Fruit fly (Drosophila melanogaster) whole organism, embryonic: ENCODE measurements around the gene Mms19.

Experiments used
- CG1024 ChIP-seq: fragments of 200-800 bp; sonication (Bioruptor generic); IDR thresholded peaks from 2 replicates; pipeline ENCODE4 v1.3.6; 2022; ENCODE audit warnings: missing biosample characterization, missing genetic modification characterization
- CG10267 ChIP-seq: fragments of 200-800 bp; sonication (Bioruptor generic); optimal IDR thresholded peaks from 2 replicates; lab custom pipeline; 2018; ENCODE audit warnings: missing biosample characterization, mild to moderate bottlenecking, missing genetic modification characterization, moderate library complexity
- CG10462 ChIP-seq: fragments of 200-800 bp; sonication (Bioruptor generic); optimal IDR thresholded peaks from 2 replicates; lab custom pipeline; 2016; ENCODE audit warnings: missing biosample characterization, missing genetic modification characterization
- CG11456 ChIP-seq: fragments of 200-800 bp; sonication (Bioruptor generic); IDR thresholded peaks from 3 replicates; pipeline ENCODE4 v1.3.6; 2022; ENCODE audit warnings: missing biosample characterization, missing genetic modification characterization
- CG12236 ChIP-seq: fragments of 200-800 bp; sonication (Bioruptor generic); optimal IDR thresholded peaks from 2 replicates; lab custom pipeline; 2016; ENCODE audit warnings: missing biosample characterization, missing genetic modification characterization
- CG12942 ChIP-seq: fragments of 200-800 bp; sonication (Bioruptor generic); optimal IDR thresholded peaks from 3 replicates; lab custom pipeline; 2016; ENCODE audit warnings: missing biosample characterization, missing genetic modification characterization
- CG13296 ChIP-seq: fragments of 200-800 bp; sonication (Bioruptor generic); optimal IDR thresholded peaks from 3 replicates; lab custom pipeline; 2018; ENCODE audit warnings: missing biosample characterization, mild to moderate bottlenecking, missing genetic modification characterization
- CG15601 ChIP-seq: fragments of 200-800 bp; sonication (Bioruptor generic); optimal IDR thresholded peaks from 3 replicates; lab custom pipeline; 2019; ENCODE audit warnings: missing biosample characterization, mild to moderate bottlenecking, missing genetic modification characterization, moderate library complexity
- CG1603 ChIP-seq: fragments of 200-800 bp; sonication (Bioruptor generic); optimal IDR thresholded peaks from 2 replicates; lab custom pipeline; 2019; ENCODE audit warnings: missing biosample characterization, mild to moderate bottlenecking, missing genetic modification characterization, moderate library complexity
- CG1647 ChIP-seq: fragments of 200-800 bp; sonication (Bioruptor generic); optimal IDR thresholded peaks from 3 replicates; lab custom pipeline; 2016; ENCODE audit warnings: missing biosample characterization, missing genetic modification characterization
- CG2129 ChIP-seq: fragments of 200-800 bp; sonication (Bioruptor generic); IDR thresholded peaks from 2 replicates; pipeline ENCODE4 v1.3.6; 2022; ENCODE audit warnings: missing biosample characterization, missing genetic modification characterization; ENCODE audit not compliant: partially characterized antibody
- CG2712 ChIP-seq: fragments of 200-800 bp; optimal IDR thresholded peaks from 3 replicates; lab custom pipeline; 2019; ENCODE audit warnings: missing biosample characterization, mild to moderate bottlenecking, missing genetic modification characterization, moderate library complexity
- CG2875 ChIP-seq: fragments of 200-800 bp; sonication (Bioruptor generic); optimal IDR thresholded peaks from 2 replicates; lab custom pipeline; 2017; ENCODE audit warnings: missing biosample characterization, mild to moderate bottlenecking, missing genetic modification characterization, missing genetic modification reagents
- CG31224 ChIP-seq: fragments of 200-800 bp; sonication (Bioruptor generic); IDR thresholded peaks from 2 replicates; pipeline ENCODE4 v1.3.6; 2022; ENCODE audit warnings: missing biosample characterization, missing genetic modification characterization
- CG34224 ChIP-seq: fragments of 200-800 bp; sonication (Bioruptor generic); IDR thresholded peaks from 3 replicates; pipeline ENCODE4 v1.3.6; 2022; ENCODE audit warnings: missing biosample characterization, missing genetic modification characterization; ENCODE audit not compliant: partially characterized antibody
- CG4360 ChIP-seq: fragments of 200-800 bp; sonication (Bioruptor generic); IDR thresholded peaks from 2 replicates; pipeline ENCODE4 v1.3.6; 2022; ENCODE audit warnings: missing biosample characterization, missing genetic modification characterization
- CG6254 ChIP-seq: fragments of 200-800 bp; sonication (Bioruptor generic); optimal IDR thresholded peaks from 3 replicates; lab custom pipeline; 2017; ENCODE audit warnings: mild to moderate bottlenecking, missing biosample characterization, missing genetic modification reagents, missing genetic modification characterization
- CG6689 ChIP-seq: fragments of 200-800 bp; sonication (Bioruptor generic); IDR thresholded peaks from 2 replicates; pipeline ENCODE4 v1.3.6; 2022; ENCODE audit warnings: missing biosample characterization, missing genetic modification characterization
- CG7928 ChIP-seq: fragments of 200-800 bp; sonication (Bioruptor generic); optimal IDR thresholded peaks from 2 replicates; lab custom pipeline; 2017; ENCODE audit warnings: missing biosample characterization, mild to moderate bottlenecking, missing genetic modification characterization
- CG9876 ChIP-seq: fragments of 200-800 bp; sonication (Bioruptor generic); optimal IDR thresholded peaks from 2 replicates; lab custom pipeline; 2016; ENCODE audit warnings: missing biosample characterization, missing genetic modification characterization
- CHES-1-like ChIP-seq: fragments of 200-800 bp; sonication (Bioruptor generic); optimal IDR thresholded peaks from 2 replicates; lab custom pipeline; 2016; ENCODE audit warnings: missing biosample characterization, missing genetic modification characterization
- Drgx ChIP-seq: fragments of 200-800 bp; sonication (Bioruptor generic); IDR thresholded peaks from 2 replicates; pipeline ENCODE4 v1.3.6; 2022; ENCODE audit warnings: missing biosample characterization, missing genetic modification characterization
- Elba2 ChIP-seq: fragments of 200-800 bp; sonication (Bioruptor generic); optimal IDR thresholded peaks from 3 replicates; lab custom pipeline; 2016; ENCODE audit warnings: missing biosample characterization, missing genetic modification characterization
- HLH54F ChIP-seq: fragments of 200-800 bp; sonication (Bioruptor generic); optimal IDR thresholded peaks from 3 replicates; lab custom pipeline; 2016; ENCODE audit warnings: missing biosample characterization, missing genetic modification characterization
- HLHmδ ChIP-seq: fragments of 200-800 bp; sonication (Bioruptor generic); optimal IDR thresholded peaks from 2 replicates; lab custom pipeline; 2018; ENCODE audit warnings: missing biosample characterization, mild to moderate bottlenecking, missing genetic modification characterization, moderate library complexity
- Hand ChIP-seq: fragments of 200-800 bp; sonication (Bioruptor generic); optimal IDR thresholded peaks from 2 replicates; lab custom pipeline; 2017; ENCODE audit warnings: mild to moderate bottlenecking, missing biosample characterization, missing genetic modification reagents, missing genetic modification characterization
- Hr78 ChIP-seq, 2 experiments: fragments of 200-800 bp in 1 of 2; fragments of >200 bp in 1 of 2; sonication (Bioruptor generic) in 1 of 2; optimal IDR thresholded peaks; 2 replicates each; lab custom pipeline; 2017 to 2019; ENCODE audit warnings: missing biosample characterization in 2 of 2, missing genetic modification characterization in 2 of 2, mild to moderate bottlenecking in 1 of 2, moderate library complexity in 1 of 2
- MESR4 ChIP-seq: fragments of 200-800 bp; sonication (Bioruptor generic); optimal IDR thresholded peaks from 2 replicates; lab custom pipeline; 2018; ENCODE audit warnings: missing biosample characterization, mild to moderate bottlenecking, missing genetic modification characterization, moderate library complexity
- Xrp1 ChIP-seq: fragments of 200-800 bp; sonication (Bioruptor generic); IDR thresholded peaks from 2 replicates; pipeline ENCODE4 v1.3.6; 2022; ENCODE audit warnings: missing biosample characterization, missing genetic modification characterization
- amos ChIP-seq: fragments of 200-800 bp; sonication (Bioruptor generic); IDR thresholded peaks from 2 replicates; pipeline ENCODE4 v1.3.6; 2022; ENCODE audit warnings: missing biosample characterization, missing genetic modification characterization; ENCODE audit not compliant: partially characterized antibody
- bab2 ChIP-seq: fragments of 200-800 bp; sonication (Bioruptor generic); optimal IDR thresholded peaks from 2 replicates; lab custom pipeline; 2016; ENCODE audit warnings: missing biosample characterization, missing genetic modification characterization
- chinmo ChIP-seq: fragments of 200-800 bp; sonication (Bioruptor generic); IDR thresholded peaks from 4 replicates; pipeline ENCODE4 v1.3.6; 2022; ENCODE audit warnings: missing biosample characterization, missing genetic modification characterization; ENCODE audit not compliant: partially characterized antibody
- esg ChIP-seq: fragments of 200-800 bp; sonication (Bioruptor generic); conservative IDR thresholded peaks from 2 replicates; pipeline ENCODE4 v1.3.6; 2022; ENCODE audit warnings: missing biosample characterization, missing genetic modification characterization
- fd64A ChIP-seq: fragments of 200-800 bp; sonication (Bioruptor generic); optimal IDR thresholded peaks from 3 replicates; lab custom pipeline; 2018; ENCODE audit warnings: missing biosample characterization, mild to moderate bottlenecking, missing genetic modification characterization
- gfzf ChIP-seq: fragments of 200-800 bp; sonication (Bioruptor generic); optimal IDR thresholded peaks from 2 replicates; lab custom pipeline; 2016; ENCODE audit warnings: missing biosample characterization, mild to moderate bottlenecking, missing genetic modification characterization, moderate library complexity
- lab ChIP-seq: fragments of 200-800 bp; sonication (Bioruptor generic); optimal IDR thresholded peaks from 3 replicates; lab custom pipeline; 2017; ENCODE audit warnings: missing biosample characterization, missing genetic modification characterization, mild to moderate bottlenecking, moderate library complexity, missing genetic modification reagents
- maf-S ChIP-seq: fragments of 200-800 bp; sonication (Bioruptor generic); optimal IDR thresholded peaks from 2 replicates; lab custom pipeline; 2016; ENCODE audit warnings: missing biosample characterization, missing genetic modification characterization
- p53 ChIP-seq: fragments of 200-800 bp; sonication (Bioruptor generic); optimal IDR thresholded peaks from 2 replicates; lab custom pipeline; 2016; ENCODE audit warnings: missing biosample characterization, missing genetic modification characterization
- phol ChIP-seq: fragments of 200-800 bp; sonication (Bioruptor generic); optimal IDR thresholded peaks from 3 replicates; lab custom pipeline; 2018; ENCODE audit warnings: missing biosample characterization, mild to moderate bottlenecking, missing genetic modification characterization, moderate library complexity
- slp2 ChIP-seq: fragments of 200-800 bp; sonication (Bioruptor generic); optimal IDR thresholded peaks from 2 replicates; lab custom pipeline; 2016; ENCODE audit warnings: missing biosample characterization, missing genetic modification characterization
- so ChIP-seq: fragments of 200-800 bp; sonication (Bioruptor generic); IDR thresholded peaks from 3 replicates; pipeline ENCODE4 v1.3.6; 2022; ENCODE audit warnings: missing biosample characterization, missing genetic modification characterization
- sr ChIP-seq: fragments of 200-800 bp; sonication (Bioruptor generic); IDR thresholded peaks from 3 replicates; pipeline ENCODE4 v1.3.6; 2022; ENCODE audit warnings: missing biosample characterization, missing genetic modification characterization
- stwl ChIP-seq: fragments of 200-800 bp; sonication (Bioruptor generic); optimal IDR thresholded peaks from 3 replicates; lab custom pipeline; 2018; ENCODE audit warnings: missing biosample characterization, mild to moderate bottlenecking, missing genetic modification characterization, moderate library complexity
- sug ChIP-seq: fragments of 200-800 bp; optimal IDR thresholded peaks from 2 replicates; lab custom pipeline; 2019; ENCODE audit warnings: missing biosample characterization, mild to moderate bottlenecking, missing genetic modification characterization, moderate library complexity
- trem ChIP-seq: fragments of 200-800 bp; optimal IDR thresholded peaks from 3 replicates; lab custom pipeline; 2019; ENCODE audit warnings: missing biosample characterization, mild to moderate bottlenecking, missing genetic modification characterization, moderate library complexity
- vfl ChIP-seq: fragments of 200-800 bp; sonication (Bioruptor generic); optimal IDR thresholded peaks from 2 replicates; lab custom pipeline; 2016; ENCODE audit warnings: missing biosample characterization, missing genetic modification characterization

Gene Mms19

DNA sequence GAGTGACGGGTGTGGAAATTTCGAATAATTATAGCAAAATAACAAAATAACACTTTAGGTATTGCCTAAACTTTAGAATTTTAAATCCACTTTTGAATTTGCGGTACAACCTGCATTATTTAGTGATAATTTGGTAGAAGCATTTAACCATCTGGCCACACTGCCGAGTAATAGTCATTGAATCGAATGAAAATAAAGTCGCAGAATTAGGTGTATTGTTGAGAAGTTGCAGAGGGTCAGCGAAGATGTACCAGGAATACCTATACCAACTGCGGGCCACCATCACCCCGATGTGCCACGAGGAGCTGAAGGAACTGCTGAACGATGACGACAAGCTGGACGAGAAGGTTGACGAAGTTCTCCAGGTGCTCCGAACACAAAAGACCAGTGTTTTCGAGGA is 6.3 kb upstream of the Mms19 start, which contains the start of gene Vps37B (continued):
- TF ChIP-seq CG1603 (tag; lab: Kevin White, UChicago) (peak; percentile 49), Elba2 (GFP tag; lab: Kevin White, UChicago) (no peak), slp2 (GFP tag; lab: Kevin White, UChicago) (no peak), gfzf (GFP tag; lab: Kevin White, UChicago) (peak; percentile 83), CG12236 (GFP tag; lab: Kevin White, UChicago) (no peak), vfl (GFP tag; lab: Kevin White, UChicago) (no peak), CG1647 (GFP tag; lab: Kevin White, UChicago) (no peak), stwl (peak; percentile 67), CG10267 (tag; lab: Kevin White, UChicago) (peak; percentile 26), CG11456 (no peak), maf-S (GFP tag; lab: Kevin White, UChicago) (no peak), CG2875 (GFP tag; lab: Kevin White, UChicago) (no peak), CG34224 (peak; percentile 28; the same call in 1 of the 3 replicates), CG12942 (no peak), amos (GFP tag; lab: Robert Waterston, UW) (peak; percentile 19; the same call in 1 of the 2 replicates), trem (tag; lab: Kevin White, UChicago) (peak; percentile 21), CG1024 (GFP tag; lab: Robert Waterston, UW) (no peak)
- TF ChIP-seq, all 482 proteins: peak for 29

DNA sequence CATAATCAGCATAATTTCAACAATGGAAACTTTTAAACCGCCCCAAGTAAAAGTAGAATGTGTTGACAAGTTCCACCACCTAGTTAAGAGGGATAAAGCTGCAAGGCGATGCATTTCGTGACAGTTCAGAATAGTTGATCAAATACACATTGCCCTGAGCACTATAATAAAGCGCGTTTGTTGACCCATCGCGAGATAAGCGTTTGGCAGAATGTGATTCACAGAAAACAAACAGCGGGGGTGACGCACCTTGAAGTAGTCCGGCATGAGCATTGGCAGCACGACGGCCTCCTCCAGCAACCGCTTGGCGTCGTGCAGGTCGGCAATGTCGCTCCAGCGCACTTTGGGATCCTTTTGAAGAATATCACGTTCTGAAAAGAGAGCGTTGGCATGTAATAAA is 2.9 kb upstream of the Mms19 start:
- TF ChIP-seq fd64A (GFP tag; lab: Kevin White, UChicago) (peak; percentile 4), CG10462 (no peak), HLHmδ (GFP tag; lab: Kevin White, UChicago) (peak; percentile 11), CG6254 (GFP tag; lab: Kevin White, UChicago) (no peak), Xrp1 (GFP tag; lab: Robert Waterston, UW) (peak; percentile 21; the same call in 1 of the 2 replicates), CG2712 (tag; lab: Kevin White, UChicago) (peak; percentile 47), bab2 (no peak), sug (tag; lab: Kevin White, UChicago) (peak; percentile 12), lab (GFP tag; lab: Kevin White, UChicago) (peak; percentile 23), Drgx (GFP tag; lab: Robert Waterston, UW) (0 out of 2 replicates have a peak, but pooled peaks have one; percentile 8)
- TF ChIP-seq, all 482 proteins: peak for 7

dm6 chr3R:5231383-5232196 is 753 bp upstream of the Mms19 start:
- TF ChIP-seq Hr78 (GFP tag; optimal IDR thresholded peaks at IDR 0.05; lab: Kevin White, UChicago): no peak
- no peak for TF ChIP-seq CG6689 (GFP tag; lab: Robert Waterston, UW)
- no peak for TF ChIP-seq esg (GFP tag; lab: Robert Waterston, UW)
- no peak for TF ChIP-seq CG9876 (GFP tag; lab: Kevin White, UChicago)
- no peak for TF ChIP-seq CHES-1-like
- peak; percentile 21; the same call in 1 of the 3 replicates for TF ChIP-seq so (GFP tag; lab: Robert Waterston, UW)
- no peak for TF ChIP-seq CG15601
- TF ChIP-seq HLH54F: no peak
- TF ChIP-seq phol (tag; lab: Kevin White, UChicago): no peak
- TF ChIP-seq CG13296: peak; percentile 19
- peak; percentile 20 for TF ChIP-seq Hand (GFP tag; lab: Kevin White, UChicago)
- TF ChIP-seq chinmo (GFP tag; lab: Robert Waterston, UW): 0 out of 4 replicates have a peak, but pooled peaks have one; percentile 8
- TF ChIP-seq CG7928 (GFP tag; lab: Kevin White, UChicago): no peak
- TF ChIP-seq CG31224 (GFP tag; lab: Robert Waterston, UW): peak; percentile 71
- peak; percentile 31; the same call in 1 of the 3 replicates for TF ChIP-seq sr
- TF ChIP-seq CG2129: no peak
- peak; percentile 93 for TF ChIP-seq CG4360
- peak; percentile 84 for TF ChIP-seq MESR4
- TF ChIP-seq p53 (GFP tag; lab: Kevin White, UChicago): no peak
